Fruit fly (Drosophila melanogaster): Measurements from ENCODE around the gene CG5567.

The CG5567 gene

dm6 chr3L:17802107-17802506, 41.2 kb downstream of the CG5567 start, which contains the start of gene NUCB1:
Gene NUCB1 (minus strand): TSS chr3L:17802279.
- TF ChIP-seq eg (GFP tag; IDR thresholded peaks at IDR 0.05) = peak; percentile 34; the same call in 2 of the 3 replicates
- no peak for TF ChIP-seq Sox15 (GFP tag; optimal IDR thresholded peaks at IDR 0.05)
- no peak for TF ChIP-seq CG16779 (tag; optimal IDR thresholded peaks at IDR 0.05)
- no peak for TF ChIP-seq dsx (GFP tag; optimal IDR thresholded peaks at IDR 0.05; ENCODE audit: poor library complexity, severe bottlenecking)
- TF ChIP-seq Hr38 (GFP tag; optimal IDR thresholded peaks at IDR 0.05) = no peak
- TF ChIP-seq fkh (GFP tag; optimal IDR thresholded peaks at IDR 0.05) = peak; percentile 82
- TF ChIP-seq ss (GFP tag; optimal IDR thresholded peaks at IDR 0.05) = no peak
- TF ChIP-seq CG7368 (GFP tag; optimal IDR thresholded peaks at IDR 0.05) = peak; percentile 23
- TF ChIP-seq fd85E (GFP tag; optimal IDR thresholded peaks at IDR 0.05) = no peak
- no peak for TF ChIP-seq CG32006 (GFP tag; optimal IDR thresholded peaks at IDR 0.05)
- no peak for TF ChIP-seq CG11294 (GFP tag; IDR thresholded peaks at IDR 0.05)
- no peak for TF ChIP-seq CG8119 (GFP tag; IDR thresholded peaks at IDR 0.05)
- no peak for TF ChIP-seq topi (GFP tag; optimal IDR thresholded peaks at IDR 0.05)
- no peak for TF ChIP-seq CG3032 (tag; optimal IDR thresholded peaks at IDR 0.05)
- TF ChIP-seq CG6276 (GFP tag; optimal IDR thresholded peaks at IDR 0.05) = no peak
- TF ChIP-seq lz (GFP tag; optimal IDR thresholded peaks at IDR 0.05) = peak; percentile 14
- no peak for TF ChIP-seq CG10631 (GFP tag; optimal IDR thresholded peaks at IDR 0.05)
- TF ChIP-seq Eip75B (GFP tag; optimal IDR thresholded peaks at IDR 0.05) = no peak
- TF ChIP-seq dac (GFP tag; optimal IDR thresholded peaks at IDR 0.05) = no peak
- no peak for TF ChIP-seq svp (GFP tag)
- no peak for TF ChIP-seq Hr4 (GFP tag; optimal IDR thresholded peaks at IDR 0.05)
- no peak for TF ChIP-seq CG8319 (GFP tag; optimal IDR thresholded peaks at IDR 0.05)
- TF ChIP-seq Gug (GFP tag; IDR thresholded peaks at IDR 0.05) = no peak
- TF ChIP-seq CG6808 (GFP tag; optimal IDR thresholded peaks at IDR 0.05) = no peak
- TF ChIP-seq Sox14 (GFP tag; optimal IDR thresholded peaks at IDR 0.05) = no peak
- TF ChIP-seq Hr39 (GFP tag; optimal IDR thresholded peaks at IDR 0.05) = peak; percentile 15
- no peak for TF ChIP-seq Ets21C (GFP tag; optimal IDR thresholded peaks at IDR 0.05)
- peak; percentile 13 for TF ChIP-seq CG31627 (GFP tag; optimal IDR thresholded peaks at IDR 0.05)
- peak; percentile 30 for TF ChIP-seq cyc (GFP tag; optimal IDR thresholded peaks at IDR 0.05)
- TF ChIP-seq spab (GFP tag; optimal IDR thresholded peaks at IDR 0.05) = no peak
- TF ChIP-seq CG6854 (GFP tag; optimal IDR thresholded peaks at IDR 0.05) = no peak
- TF ChIP-seq OdsH (GFP tag; optimal IDR thresholded peaks at IDR 0.05) = no peak

dm6 chr3L:17797494-17797893, 45.9 kb downstream of the CG5567 start, which contains the start of gene CG42816:
Gene CG42816 (minus strand): TSS chr3L:17797594.
- TF ChIP-seq ss (GFP tag; optimal IDR thresholded peaks at IDR 0.05) (no peak), fkh (GFP tag; optimal IDR thresholded peaks at IDR 0.05) (no peak), CG3032 (tag; optimal IDR thresholded peaks at IDR 0.05) (no peak), CG1621 (tag; optimal IDR thresholded peaks at IDR 0.05) (no peak), vri (GFP tag; optimal IDR thresholded peaks at IDR 0.05) (no peak), CG10669 (GFP tag; optimal IDR thresholded peaks at IDR 0.05) (no peak), CG32006 (GFP tag; optimal IDR thresholded peaks at IDR 0.05) (no peak), CG8319 (GFP tag; optimal IDR thresholded peaks at IDR 0.05) (no peak), dsx (GFP tag; optimal IDR thresholded peaks at IDR 0.05; ENCODE audit: poor library complexity, severe bottlenecking) (no peak), Eip78C (GFP tag) (no peak)

Measured in whole organism, prepupa.